Fruit fly (Drosophila melanogaster) whole organism, embryonic: Measurements from ENCODE around the gene CG17154.

Source experiments
- Aef1 ChIP-seq: fragments of 200-800 bp; sonication (Bioruptor generic); IDR thresholded peaks from 3 replicates; pipeline ENCODE4 v1.3.6; 2022; ENCODE audit warnings: missing biosample characterization, missing genetic modification characterization
- Blimp-1 ChIP-seq: fragments of 200-800 bp; sonication (Bioruptor generic); optimal IDR thresholded peaks from 3 replicates; lab custom pipeline; 2018; ENCODE audit warnings: missing biosample characterization, missing genetic modification characterization, mild to moderate bottlenecking, moderate library complexity, missing genetic modification reagents
- CG10321 ChIP-seq: fragments of 200-800 bp; sonication (Bioruptor generic); IDR thresholded peaks from 2 replicates; pipeline ENCODE4 v1.3.6; 2022; ENCODE audit warnings: missing biosample characterization, missing genetic modification characterization
- CG11398 ChIP-seq: fragments of 200-800 bp; sonication (Bioruptor generic); optimal IDR thresholded peaks from 2 replicates; lab custom pipeline; 2016; ENCODE audit warnings: missing biosample characterization, missing genetic modification characterization
- CG12219 ChIP-seq: fragments of 200-800 bp; sonication (Bioruptor generic); optimal IDR thresholded peaks from 3 replicates; lab custom pipeline; 2018; ENCODE audit warnings: missing biosample characterization, mild to moderate bottlenecking, missing genetic modification characterization
- CG12659 ChIP-seq: fragments of 200-800 bp; sonication (Bioruptor generic); optimal IDR thresholded peaks from 3 replicates; lab custom pipeline; 2017; ENCODE audit warnings: mild to moderate bottlenecking, missing biosample characterization, missing genetic modification reagents, missing genetic modification characterization
- CG14965 ChIP-seq: fragments of 200-800 bp; sonication (Bioruptor generic); optimal IDR thresholded peaks from 2 replicates; lab custom pipeline; 2016; ENCODE audit warnings: missing biosample characterization, missing genetic modification characterization, borderline replicate concordance
- CG2678 ChIP-seq: fragments of 200-800 bp; sonication (Bioruptor generic); optimal IDR thresholded peaks from 3 replicates; lab custom pipeline; 2019; ENCODE audit warnings: missing biosample characterization, mild to moderate bottlenecking, missing genetic modification characterization, moderate library complexity
- CG31224 ChIP-seq: fragments of 200-800 bp; sonication (Bioruptor generic); IDR thresholded peaks from 2 replicates; pipeline ENCODE4 v1.3.6; 2022; ENCODE audit warnings: missing biosample characterization, missing genetic modification characterization
- CG32772 ChIP-seq: fragments of 200-800 bp; sonication (Bioruptor generic); IDR thresholded peaks from 2 replicates; pipeline ENCODE4 v1.3.6; 2022; ENCODE audit warnings: missing biosample characterization, missing genetic modification characterization
- CG33557 ChIP-seq: fragments of 200-800 bp; sonication (Bioruptor generic); optimal IDR thresholded peaks from 2 replicates; lab custom pipeline; 2019; ENCODE audit warnings: missing biosample characterization, mild to moderate bottlenecking, missing genetic modification characterization, moderate library complexity
- CG3838 ChIP-seq: fragments of 200-800 bp; sonication (Bioruptor generic); optimal IDR thresholded peaks from 3 replicates; lab custom pipeline; 2016; ENCODE audit warnings: missing biosample characterization, missing genetic modification characterization
- CG42726 ChIP-seq: fragments of 200-800 bp; sonication (Bioruptor generic); IDR thresholded peaks from 2 replicates; pipeline ENCODE4 v1.3.6; 2022; ENCODE audit warnings: missing biosample characterization, missing genetic modification characterization; ENCODE audit not compliant: partially characterized antibody
- CG6813 ChIP-seq: fragments of 200-800 bp; sonication (Bioruptor generic); optimal IDR thresholded peaks from 2 replicates; lab custom pipeline; 2017; ENCODE audit warnings: missing biosample characterization, missing genetic modification characterization, mild to moderate bottlenecking, moderate library complexity, missing genetic modification reagents
- CG7271 ChIP-seq: fragments of 200-800 bp; sonication (Bioruptor generic); optimal IDR thresholded peaks from 2 replicates; lab custom pipeline; 2018; ENCODE audit warnings: missing biosample characterization, mild to moderate bottlenecking, missing genetic modification characterization, moderate library complexity
- CG8944 ChIP-seq: fragments of 200-800 bp; sonication (Bioruptor generic); optimal IDR thresholded peaks from 3 replicates; lab custom pipeline; 2016; ENCODE audit warnings: missing biosample characterization, missing genetic modification characterization
- CG9727 ChIP-seq: fragments of 200-800 bp; sonication (Bioruptor generic); optimal IDR thresholded peaks from 3 replicates; lab custom pipeline; 2017; ENCODE audit warnings: missing biosample characterization, mild to moderate bottlenecking, missing genetic modification characterization
- D19B ChIP-seq: fragments of 200-800 bp; sonication (Bioruptor generic); optimal IDR thresholded peaks from 2 replicates; lab custom pipeline; 2017; ENCODE audit warnings: missing biosample characterization, mild to moderate bottlenecking, missing genetic modification characterization
- Deaf1 ChIP-seq: fragments of 200-800 bp; optimal IDR thresholded peaks from 3 replicates; lab custom pipeline; 2019; ENCODE audit warnings: missing biosample characterization, mild to moderate bottlenecking, missing genetic modification characterization, moderate library complexity
- Doc2 ChIP-seq: fragments of 200-800 bp; sonication (Bioruptor generic); IDR thresholded peaks from 2 replicates; pipeline ENCODE4 v1.3.6; 2022; ENCODE audit warnings: missing biosample characterization, missing genetic modification characterization
- Dref ChIP-seq: fragments of 200-800 bp; sonication (Bioruptor generic); IDR thresholded peaks from 2 replicates; pipeline ENCODE4 v1.3.6; 2022; ENCODE audit warnings: missing biosample characterization, missing genetic modification characterization
- GATAe ChIP-seq: fragments of 200-800 bp; sonication (Bioruptor generic); conservative IDR thresholded peaks from 2 replicates; pipeline ENCODE4 v1.3.6; 2022; ENCODE audit warnings: missing biosample characterization, missing genetic modification characterization
- Hr51 ChIP-seq, 2 experiments: fragments of 200-800 bp; sonication (Bioruptor generic); optimal IDR thresholded peaks; 2 replicates in 1 of 2; 3 replicates in 1 of 2; lab custom pipeline; 2016 to 2018; ENCODE audit warnings: missing biosample characterization in 2 of 2, missing genetic modification characterization in 2 of 2, mild to moderate bottlenecking in 1 of 2, moderate library complexity in 1 of 2
- Nf-YA ChIP-seq: fragments of 200-800 bp; sonication (Bioruptor generic); IDR thresholded peaks from 2 replicates; pipeline ENCODE4 v1.3.6; 2022; ENCODE audit warnings: missing biosample characterization, missing genetic modification characterization
- NfI ChIP-seq: fragments of 200-800 bp; sonication (Bioruptor generic); optimal IDR thresholded peaks from 3 replicates; lab custom pipeline; 2018; ENCODE audit warnings: missing biosample characterization, mild to moderate bottlenecking, missing genetic modification characterization, moderate library complexity
- Optix ChIP-seq: fragments of 200-800 bp; sonication (Bioruptor generic); IDR thresholded peaks from 3 replicates; pipeline ENCODE4 v1.3.6; 2022; ENCODE audit warnings: missing biosample characterization, missing genetic modification characterization
- Sin3A ChIP-seq: fragments of >200 bp; optimal IDR thresholded peaks from 2 replicates; lab custom pipeline; 2018
- TFAM ChIP-seq: fragments of 200-800 bp; sonication (Bioruptor generic); optimal IDR thresholded peaks from 2 replicates; lab custom pipeline; 2017; ENCODE audit warnings: missing biosample characterization, missing genetic modification characterization, inconsistent platforms
- ato ChIP-seq: fragments of 200-800 bp; sonication (Bioruptor generic); IDR thresholded peaks from 2 replicates; pipeline ENCODE4 v1.3.6; 2022; ENCODE audit warnings: missing biosample characterization, missing genetic modification characterization; ENCODE audit not compliant: partially characterized antibody
- dan ChIP-seq: fragments of 200-800 bp; sonication (Bioruptor generic); IDR thresholded peaks from 2 replicates; pipeline ENCODE4 v1.3.6; 2022; ENCODE audit warnings: missing biosample characterization, missing genetic modification characterization
- danr ChIP-seq: fragments of 200-800 bp; sonication (Bioruptor generic); IDR thresholded peaks from 2 replicates; pipeline ENCODE4 v1.3.6; 2022; ENCODE audit warnings: missing biosample characterization, missing genetic modification characterization
- eve ChIP-seq, 2 experiments: fragments of >200 bp; optimal IDR thresholded peaks; 2 replicates each; lab custom pipeline; 2017; ENCODE audit warnings: missing biosample characterization in 2 of 2, missing genetic modification characterization in 2 of 2
- exex ChIP-seq: fragments of 200-800 bp; sonication (Bioruptor generic); optimal IDR thresholded peaks from 4 replicates; lab custom pipeline; 2018; ENCODE audit warnings: missing biosample characterization, mild to moderate bottlenecking, missing genetic modification characterization, moderate library complexity
- ind ChIP-seq: fragments of 200-800 bp; sonication (Bioruptor generic); optimal IDR thresholded peaks from 3 replicates; lab custom pipeline; 2016; ENCODE audit warnings: missing biosample characterization, missing genetic modification characterization
- klu ChIP-seq: fragments of 200-800 bp; sonication (Bioruptor generic); IDR thresholded peaks from 2 replicates; pipeline ENCODE4 v1.3.6; 2022; ENCODE audit warnings: missing biosample characterization, missing genetic modification characterization
- knrl ChIP-seq: fragments of 200-800 bp; sonication (Bioruptor generic); IDR thresholded peaks from 3 replicates; pipeline ENCODE4 v1.3.6; 2022; ENCODE audit warnings: missing biosample characterization, missing genetic modification characterization; ENCODE audit not compliant: partially characterized antibody
- nau ChIP-seq: fragments of 200-800 bp; sonication (Bioruptor generic); optimal IDR thresholded peaks from 3 replicates; lab custom pipeline; 2017; ENCODE audit warnings: missing biosample characterization, mild to moderate bottlenecking, missing genetic modification characterization, missing genetic modification reagents
- odd ChIP-seq: fragments of 200-800 bp; sonication (Bioruptor generic); optimal IDR thresholded peaks from 2 replicates; lab custom pipeline; 2017; ENCODE audit warnings: missing biosample characterization, mild to moderate bottlenecking, missing genetic modification characterization
- prd ChIP-seq, 3 experiments: fragments of >200 bp in 2 of 3; fragments of 200-800 bp in 1 of 3; sonication (Bioruptor generic) in 1 of 3; optimal IDR thresholded peaks in 2 of 3; IDR thresholded peaks in 1 of 3; 2 replicates in 2 of 3; 3 replicates in 1 of 3; pipeline versions ENCODE4 v1.3.6 to Lab custom; 2017 to 2022; ENCODE audit warnings: missing biosample characterization in 1 of 3, missing genetic modification characterization in 1 of 3
- pum ChIP-seq: fragments of 200-800 bp; sonication (Bioruptor generic); optimal IDR thresholded peaks from 2 replicates; lab custom pipeline; 2016; ENCODE audit warnings: missing biosample characterization, missing genetic modification characterization
- run ChIP-seq: fragments of 200-800 bp; sonication (Bioruptor generic); optimal IDR thresholded peaks from 3 replicates; lab custom pipeline; 2018; ENCODE audit warnings: missing biosample characterization, mild to moderate bottlenecking, missing genetic modification characterization
- sc ChIP-seq, 3 experiments: fragments of >200 bp in 2 of 3; fragments of 200-800 bp in 1 of 3; sonication (Bioruptor generic) in 1 of 3; optimal IDR thresholded peaks; 2 replicates in 2 of 3; 3 replicates in 1 of 3; lab custom pipeline; 2017; ENCODE audit warnings: mild to moderate bottlenecking in 1 of 3, missing biosample characterization in 1 of 3, missing genetic modification characterization in 1 of 3, missing genetic modification reagents in 1 of 3
- ssp ChIP-seq: fragments of 200-800 bp; sonication (Bioruptor generic); IDR thresholded peaks from 2 replicates; pipeline ENCODE4 v1.3.6; 2022; ENCODE audit warnings: missing biosample characterization, missing genetic modification characterization
- tap ChIP-seq: fragments of 200-800 bp; optimal IDR thresholded peaks from 3 replicates; lab custom pipeline; 2019; ENCODE audit warnings: missing biosample characterization, mild to moderate bottlenecking, missing genetic modification characterization, moderate library complexity
- trh ChIP-seq: fragments of 200-800 bp; sonication (Bioruptor generic); optimal IDR thresholded peaks from 2 replicates; lab custom pipeline; 2016; ENCODE audit warnings: missing biosample characterization, missing genetic modification characterization
- wek ChIP-seq: fragments of 200-800 bp; sonication (Bioruptor generic); optimal IDR thresholded peaks from 3 replicates; lab custom pipeline; 2018; ENCODE audit warnings: missing biosample characterization, mild to moderate bottlenecking, missing genetic modification characterization, moderate library complexity
- wor ChIP-seq: fragments of 200-800 bp; sonication (Bioruptor generic); IDR thresholded peaks from 2 replicates; pipeline ENCODE4 v1.3.6; 2022; ENCODE audit warnings: missing biosample characterization, missing genetic modification characterization

Gene CG17154

dm6 chr3L:12138113-12138899, 49.9 kb downstream of the CG17154 start, which contains the start of the genes ND-SGDH and RhoGAP68F (continued):
- TF ChIP-seq Nf-YA (GFP tag; lab: Robert Waterston, UW): no peak
- peak; percentile 79 for TF ChIP-seq CG9727 (GFP tag; lab: Kevin White, UChicago)
- TF ChIP-seq exex: no peak
- peak; percentile 87 for TF ChIP-seq ssp (GFP tag; lab: Robert Waterston, UW)
- TF ChIP-seq CG2678 (tag; lab: Kevin White, UChicago): peak; percentile 81
- TF ChIP-seq CG3838 (GFP tag; lab: Kevin White, UChicago): peak; percentile 27
- no peak for TF ChIP-seq Doc2 (GFP tag; lab: Robert Waterston, UW)
- peak; percentile 56 for TF ChIP-seq Blimp-1 (GFP tag; lab: Kevin White, UChicago)
- no peak for TF ChIP-seq dan (GFP tag; lab: Robert Waterston, UW)
- TF ChIP-seq CG7271: no peak
- peak; percentile 71 to 76 for TF ChIP-seq Hr51 (GFP tag; optimal IDR thresholded peaks at IDR 0.05; lab: Kevin White, UChicago)
- peak; percentile 42 for TF ChIP-seq CG11398
- TF ChIP-seq CG32772 (GFP tag; lab: Robert Waterston, UW): peak; percentile 59; the same call in 1 of the 2 replicates
- TF ChIP-seq CG42726: peak; percentile 81
- TF ChIP-seq danr (GFP tag; lab: Robert Waterston, UW): peak; percentile 17; the same call in 1 of the 2 replicates
- TF ChIP-seq CG8944 (GFP tag; lab: Kevin White, UChicago): peak; percentile 46
- TF ChIP-seq sc (optimal IDR thresholded peaks at IDR 0.05; lab: Kevin White, UChicago): no peak
- peak; percentile 47 for TF ChIP-seq sc (GFP tag; optimal IDR thresholded peaks at IDR 0.05; lab: Kevin White, UChicago)
- peak; percentile 48; the same call in 1 of the 2 replicates for TF ChIP-seq ato (GFP tag; lab: Robert Waterston, UW)
- TF ChIP-seq CG33557 (GFP tag; lab: Kevin White, UChicago): peak; percentile 62
- TF ChIP-seq nau: no peak
- TF ChIP-seq CG14965 (GFP tag; lab: Kevin White, UChicago): no peak
- no peak for TF ChIP-seq Optix (GFP tag; lab: Robert Waterston, UW)
- TF ChIP-seq Dref: peak; percentile 64
- TF ChIP-seq TFAM (GFP tag; lab: Kevin White, UChicago): no peak
- peak; percentile 68 for TF ChIP-seq Aef1 (GFP tag; lab: Robert Waterston, UW)
- no peak for TF ChIP-seq wek (GFP tag; lab: Kevin White, UChicago)
- TF ChIP-seq CG12219: no peak
- TF ChIP-seq run (tag; lab: Kevin White, UChicago): peak; percentile 17
- TF ChIP-seq knrl (GFP tag; lab: Robert Waterston, UW): peak; percentile 99
- TF ChIP-seq NfI (GFP tag; lab: Kevin White, UChicago): peak; percentile 74
- TF ChIP-seq eve (GFP tag; optimal IDR thresholded peaks at IDR 0.05; lab: Kevin White, UChicago): no peak
- peak; percentile 33; the same call in 1 of the 2 replicates for TF ChIP-seq wor (GFP tag; lab: Robert Waterston, UW)
- no peak for TF ChIP-seq CG10321 (GFP tag; lab: Robert Waterston, UW)
- TF ChIP-seq Sin3A: peak; percentile 91
- TF ChIP-seq odd (GFP tag; lab: Kevin White, UChicago): no peak
- no peak for TF ChIP-seq GATAe (GFP tag; lab: Robert Waterston, UW)
- TF ChIP-seq klu: peak; percentile 71
- peak; percentile 52 for TF ChIP-seq Deaf1 (tag; lab: Kevin White, UChicago)
- no peak for TF ChIP-seq prd (optimal IDR thresholded peaks at IDR 0.05; lab: Kevin White, UChicago)
- peak; percentile 80; the same call in 2 of the 3 replicates for TF ChIP-seq prd (GFP tag; IDR thresholded peaks at IDR 0.05; lab: Robert Waterston, UW)
- no peak for TF ChIP-seq CG6813 (GFP tag; lab: Kevin White, UChicago)
- peak; percentile 44 for TF ChIP-seq trh (GFP tag; lab: Kevin White, UChicago)
- peak; percentile 68 for TF ChIP-seq pum (GFP tag; lab: Kevin White, UChicago)
- peak; percentile 48 for TF ChIP-seq tap (tag; lab: Kevin White, UChicago)
- TF ChIP-seq CG12659 (GFP tag; lab: Kevin White, UChicago): peak; percentile 89
- peak; percentile 55 for TF ChIP-seq CG31224 (GFP tag; lab: Robert Waterston, UW)
- peak; percentile 83 for TF ChIP-seq ind (GFP tag; lab: Kevin White, UChicago)
- peak; percentile 15 for TF ChIP-seq D19B (GFP tag; lab: Kevin White, UChicago)
